Worm (Caenorhabditis elegans) whole organism, L2 larva: ENCODE results near the gene div-1.
A peak's percentile ranks its signal among the peaks of the same experiment; 100 is the strongest.
"Not testable (repeated sequence)": the region's sequence is repeated elsewhere in the genome, so short reads cannot be mapped to it uniquely, and the experiment has no call there.

ENCODE experiments used
- C34F6.9 ChIP-seq: fragments of 150-350 bp; optimal IDR thresholded peaks from 2 replicates; lab custom pipeline; 2014; ENCODE audit warnings: missing biosample characterization, missing genetic modification characterization
- F13H6.1 ChIP-seq: sonication (generic microtip); optimal IDR thresholded peaks from 2 replicates; lab custom pipeline; 2016; ENCODE audit warnings: missing genetic modification characterization, missing compliant biosample characterization
- R02D3.7 ChIP-seq: fragments of 150-350 bp; optimal IDR thresholded peaks from 2 replicates; lab custom pipeline; 2014; ENCODE audit warnings: missing biosample characterization, missing genetic modification characterization
- Y55F3AM.14 ChIP-seq: fragments of 200-800 bp; sonication (Bioruptor generic); optimal IDR thresholded peaks from 2 replicates; lab custom pipeline; 2018; ENCODE audit warnings: mild to moderate bottlenecking, missing genetic modification characterization, missing compliant biosample characterization
- ZK546.5 ChIP-seq: sonication (generic microtip); optimal IDR thresholded peaks from 2 replicates; lab custom pipeline; 2017; ENCODE audit warnings: missing biosample characterization, missing genetic modification characterization
- alr-1 ChIP-seq: fragments of 150-350 bp; optimal IDR thresholded peaks from 2 replicates; lab custom pipeline; 2014; ENCODE audit warnings: missing biosample characterization, missing genetic modification characterization
- aly-2 ChIP-seq: fragments of 150-350 bp; optimal IDR thresholded peaks from 2 replicates; lab custom pipeline; 2014; ENCODE audit warnings: missing biosample characterization, missing genetic modification characterization
- ama-1 ChIP-seq: fragments of 150-350 bp; optimal IDR thresholded peaks from 2 replicates; lab custom pipeline; 2018; ENCODE audit warnings: inconsistent platforms
- blmp-1 ChIP-seq: sonication (generic microtip); optimal IDR thresholded peaks from 2 replicates; lab custom pipeline; 2017; ENCODE audit warnings: missing genetic modification characterization, mild to moderate bottlenecking, missing compliant biosample characterization, antibody characterized with exemption, moderate library complexity; ENCODE audit not compliant: insufficient read depth
- ceh-16 ChIP-seq: fragments of 150-350 bp; optimal IDR thresholded peaks from 2 replicates; lab custom pipeline; 2014; ENCODE audit warnings: missing biosample characterization, missing genetic modification characterization
- ceh-82 ChIP-seq: fragments of 150-350 bp; optimal IDR thresholded peaks from 2 replicates; lab custom pipeline; 2014; ENCODE audit warnings: missing biosample characterization, missing genetic modification characterization
- crh-2 ChIP-seq: sonication (generic microtip); optimal IDR thresholded peaks from 2 replicates; lab custom pipeline; 2017; ENCODE audit warnings: missing biosample characterization, missing genetic modification characterization
- dmd-4 ChIP-seq: sonication (generic microtip); optimal IDR thresholded peaks from 2 replicates; lab custom pipeline; 2017; ENCODE audit warnings: missing biosample characterization, missing genetic modification characterization
- egl-27 ChIP-seq: sonication (generic microtip); optimal IDR thresholded peaks from 3 replicates; lab custom pipeline; 2017; ENCODE audit warnings: missing biosample characterization, missing genetic modification reagents, missing genetic modification characterization
- elt-1 ChIP-seq: fragments of 150-350 bp; optimal IDR thresholded peaks from 2 replicates; lab custom pipeline; 2014; ENCODE audit warnings: missing biosample characterization, missing genetic modification characterization
- elt-3 ChIP-seq: sonication (generic microtip); optimal IDR thresholded peaks from 2 replicates; lab custom pipeline; 2017; ENCODE audit warnings: missing biosample characterization, missing genetic modification characterization
- fos-1 ChIP-seq: fragments of 150-350 bp; optimal IDR thresholded peaks from 2 replicates; lab custom pipeline; 2014; ENCODE audit warnings: missing biosample characterization, missing genetic modification characterization
- gmeb-1 ChIP-seq: fragments of 150-350 bp; optimal IDR thresholded peaks from 2 replicates; lab custom pipeline; 2014; ENCODE audit warnings: missing biosample characterization, missing genetic modification characterization
- lin-11 ChIP-seq: fragments of 150-350 bp; sonication (generic microtip); optimal IDR thresholded peaks from 2 replicates; lab custom pipeline; 2014; ENCODE audit warnings: missing biosample characterization, missing genetic modification characterization, inconsistent platforms, mixed read lengths
- lin-13 ChIP-seq: fragments of 150-350 bp; optimal IDR thresholded peaks from 2 replicates; lab custom pipeline; 2014; ENCODE audit warnings: missing biosample characterization, missing genetic modification reagents, missing genetic modification characterization
- lin-39 ChIP-seq: fragments of 150-350 bp; optimal IDR thresholded peaks from 2 replicates; lab custom pipeline; 2014; ENCODE audit warnings: missing biosample characterization, missing genetic modification reagents, missing genetic modification characterization
- lsy-2 ChIP-seq, 2 experiments: fragments of 150-350 bp in 1 of 2; sonication (generic microtip) in 1 of 2; optimal IDR thresholded peaks; 2 replicates each; lab custom pipeline; 2014 to 2017; ENCODE audit warnings: missing biosample characterization in 2 of 2, missing genetic modification characterization in 2 of 2
- mab-5 ChIP-seq: fragments of 150-350 bp; optimal IDR thresholded peaks from 2 replicates; lab custom pipeline; 2014; ENCODE audit warnings: missing biosample characterization, missing genetic modification characterization
- mbf-1 ChIP-seq: sonication (generic microtip); optimal IDR thresholded peaks from 2 replicates; lab custom pipeline; 2017; ENCODE audit warnings: missing biosample characterization, missing genetic modification characterization
- mdl-1 ChIP-seq, 2 experiments: fragments of 150-350 bp in 1 of 2; sonication (generic microtip) in 1 of 2; optimal IDR thresholded peaks; 2 replicates each; lab custom pipeline; 2017; ENCODE audit warnings: missing biosample characterization in 2 of 2, missing genetic modification characterization in 2 of 2
- nhr-10 ChIP-seq: sonication (generic microtip); optimal IDR thresholded peaks from 2 replicates; lab custom pipeline; 2017; ENCODE audit warnings: missing biosample characterization, missing genetic modification characterization
- nhr-11 ChIP-seq: fragments of 150-350 bp; optimal IDR thresholded peaks from 2 replicates; lab custom pipeline; 2014; ENCODE audit warnings: missing biosample characterization, missing genetic modification characterization
- nhr-12 ChIP-seq: fragments of 150-350 bp; optimal IDR thresholded peaks from 2 replicates; lab custom pipeline; 2014; ENCODE audit warnings: missing biosample characterization, missing genetic modification characterization
- nhr-129 ChIP-seq: fragments of 150-350 bp; optimal IDR thresholded peaks from 2 replicates; lab custom pipeline; 2014; ENCODE audit warnings: missing biosample characterization, missing genetic modification characterization
- nhr-21 ChIP-seq: fragments of 150-350 bp; optimal IDR thresholded peaks from 2 replicates; lab custom pipeline; 2014; ENCODE audit warnings: missing biosample characterization, missing genetic modification characterization
- nhr-23 ChIP-seq: fragments of 150-350 bp; optimal IDR thresholded peaks from 2 replicates; lab custom pipeline; 2014; ENCODE audit warnings: missing biosample characterization, missing genetic modification reagents, missing genetic modification characterization
- nhr-237 ChIP-seq: fragments of 150-350 bp; optimal IDR thresholded peaks from 2 replicates; lab custom pipeline; 2014; ENCODE audit warnings: missing biosample characterization, missing genetic modification characterization
- nhr-25 ChIP-seq: fragments of 150-350 bp; sonication (generic microtip); optimal IDR thresholded peaks from 3 replicates; lab custom pipeline; 2014; ENCODE audit warnings: missing biosample characterization, missing genetic modification characterization
- nhr-6 ChIP-seq: fragments of 150-350 bp; optimal IDR thresholded peaks from 2 replicates; lab custom pipeline; 2014; ENCODE audit warnings: missing biosample characterization, missing genetic modification characterization
- nhr-77 ChIP-seq: fragments of 150-350 bp; optimal IDR thresholded peaks from 2 replicates; lab custom pipeline; 2014; ENCODE audit warnings: missing biosample characterization, missing genetic modification characterization
- peb-1 ChIP-seq: fragments of 150-350 bp; optimal IDR thresholded peaks from 2 replicates; lab custom pipeline; 2014; ENCODE audit warnings: missing biosample characterization, missing genetic modification characterization
- sem-4 ChIP-seq: fragments of 150-350 bp; optimal IDR thresholded peaks from 2 replicates; lab custom pipeline; 2014; ENCODE audit warnings: missing biosample characterization, missing genetic modification reagents, missing genetic modification characterization
- skn-1 ChIP-seq: sonication (generic microtip); optimal IDR thresholded peaks from 2 replicates; lab custom pipeline; 2017; ENCODE audit warnings: missing biosample characterization, missing genetic modification characterization
- sma-3 ChIP-seq: sonication (generic microtip); optimal IDR thresholded peaks from 2 replicates; lab custom pipeline; 2016; ENCODE audit warnings: missing genetic modification reagents, missing genetic modification characterization, missing compliant biosample characterization
- sma-9 ChIP-seq, 2 experiments: fragments of 150-350 bp in 1 of 2; sonication (generic microtip) in 1 of 2; optimal IDR thresholded peaks; 2 replicates each; lab custom pipeline; 2014 to 2016; ENCODE audit warnings: missing genetic modification characterization in 2 of 2, mild to moderate bottlenecking in 1 of 2, missing biosample characterization in 1 of 2, missing compliant biosample characterization in 1 of 2, missing genetic modification reagents in 1 of 2, moderate library complexity in 1 of 2
- snpc-4 ChIP-seq: fragments of 150-350 bp; optimal IDR thresholded peaks from 2 replicates; lab custom pipeline; 2014; ENCODE audit warnings: missing biosample characterization, missing genetic modification characterization
- unc-39 ChIP-seq: fragments of 150-350 bp; optimal IDR thresholded peaks from 2 replicates; lab custom pipeline; 2014; ENCODE audit warnings: missing biosample characterization, missing genetic modification characterization
- unc-55 ChIP-seq: fragments of 150-350 bp; sonication (generic microtip); optimal IDR thresholded peaks from 3 replicates; lab custom pipeline; 2014; ENCODE audit warnings: missing biosample characterization, missing genetic modification reagents, missing genetic modification characterization
- unc-62 ChIP-seq: fragments of 150-350 bp; optimal IDR thresholded peaks from 2 replicates; lab custom pipeline; 2014; ENCODE audit warnings: missing biosample characterization, missing genetic modification reagents, missing genetic modification characterization
- zag-1 ChIP-seq: fragments of 150-350 bp; optimal IDR thresholded peaks from 2 replicates; lab custom pipeline; 2014; ENCODE audit warnings: missing biosample characterization, missing genetic modification characterization
- ztf-1 ChIP-seq: fragments of 200-800 bp; sonication (Bioruptor generic); conservative IDR thresholded peaks from 2 replicates; pipeline ENCODE4 v1.3.6; 2022; ENCODE audit warnings: missing genetic modification characterization, missing compliant biosample characterization
- ztf-11 ChIP-seq: sonication (generic microtip); optimal IDR thresholded peaks from 2 replicates; lab custom pipeline; 2017; ENCODE audit warnings: missing biosample characterization, missing genetic modification characterization
- ztf-4 ChIP-seq: fragments of 150-350 bp; optimal IDR thresholded peaks from 2 replicates; lab custom pipeline; 2014; ENCODE audit warnings: missing biosample characterization, missing genetic modification characterization

div-1 gene

ce11 chrIII:10231641-10232040, 16.7 kb downstream of the div-1 start:
- TF ChIP-seq alr-1 (tag; lab: Kevin White, UChicago) (no peak), elt-1 (tag; lab: Kevin White, UChicago) (no peak), unc-39 (tag; lab: Kevin White, UChicago) (no peak), ztf-11 (tag; lab: Kevin White, UChicago) (no peak), zag-1 (tag; lab: Kevin White, UChicago) (no peak), lin-13 (GFP tag; lab: Kevin White, UChicago) (no peak), mab-5 (tag; lab: Kevin White, UChicago) (no peak), blmp-1 (tag; lab: Kevin White, UChicago) (no peak), sma-3 (no peak)

DNA sequence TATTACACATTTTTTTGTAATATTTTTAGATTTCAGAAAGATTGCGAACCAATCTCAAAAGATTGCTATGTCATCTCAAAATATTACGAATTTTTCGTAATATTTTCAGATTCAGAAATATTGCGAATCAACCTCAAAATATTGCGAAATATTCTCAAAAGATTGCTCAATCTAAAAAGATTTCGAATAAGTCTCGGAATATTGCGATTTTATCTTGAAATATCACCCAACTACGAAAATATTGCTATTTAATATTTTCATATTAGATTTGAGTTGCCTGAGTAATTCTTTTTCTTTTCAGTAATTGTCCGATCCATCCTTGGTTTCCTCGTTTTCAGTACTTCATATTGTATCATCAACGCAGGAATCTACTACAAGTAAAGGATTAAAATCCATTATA, 26.5 kb downstream of the div-1 start, which contains the start of gene Y70G10A.4:
Gene Y70G10A.4, plus strand, starts transcription at position 301 of the 400 bp plus-strand sequence.
- TF ChIP-seq peb-1, mab-5, skn-1 (tag; lab: Kevin White, UChicago): not testable (repeated sequence)

- TF ChIP-seq nhr-10 (tag; lab: Kevin White, UChicago) = no peak
- no peak for TF ChIP-seq dmd-4 (tag; lab: Kevin White, UChicago)
- no peak for TF ChIP-seq nhr-77 (tag; lab: Kevin White, UChicago)
- peak; percentile 19 for TF ChIP-seq blmp-1 (tag; lab: Kevin White, UChicago)
- TF ChIP-seq ztf-1 (GFP tag; lab: Robert Waterston, UW) = no peak
- peak; percentile 91 for TF ChIP-seq gmeb-1 (tag; lab: Kevin White, UChicago)
- TF ChIP-seq lin-11 = peak; percentile 61
- TF ChIP-seq R02D3.7 = peak; percentile 5
- TF ChIP-seq C34F6.9 (tag; lab: Kevin White, UChicago) = peak; percentile 91
- peak; percentile 55 for TF ChIP-seq snpc-4 (tag; lab: Kevin White, UChicago)
- no peak for TF ChIP-seq elt-3 (tag; lab: Kevin White, UChicago)
- TF ChIP-seq lin-13 (GFP tag; lab: Kevin White, UChicago) = peak; percentile 90
- peak; percentile 60 for TF ChIP-seq nhr-6 (tag; lab: Kevin White, UChicago)
- no peak for TF ChIP-seq ztf-11 (tag; lab: Kevin White, UChicago)
- TF ChIP-seq nhr-129 (tag; lab: Kevin White, UChicago) = peak; percentile 65
- TF ChIP-seq unc-39 (tag; lab: Kevin White, UChicago) = no peak
- TF ChIP-seq nhr-23 (tag; lab: Kevin White, UChicago) = no peak
- peak; percentile 81 for TF ChIP-seq sma-3
- TF ChIP-seq fos-1 (tag; lab: Kevin White, UChicago) = peak; percentile 60
- TF ChIP-seq mbf-1 (tag; lab: Kevin White, UChicago) = no peak
- TF ChIP-seq unc-62 = no peak
- peak; percentile 31 for TF ChIP-seq ZK546.5 (tag; lab: Kevin White, UChicago)
- peak; percentile 66 for TF ChIP-seq F13H6.1
- peak; percentile 72 for TF ChIP-seq sem-4 (tag; lab: Kevin White, UChicago)
- TF ChIP-seq nhr-25 (tag; lab: Kevin White, UChicago) = peak; percentile 86
- TF ChIP-seq nhr-12 (tag; lab: Kevin White, UChicago) = no peak
- no peak for TF ChIP-seq nhr-237 (tag; lab: Kevin White, UChicago)
- peak; percentile 2 for TF ChIP-seq skn-1 (tag; lab: Kevin White, UChicago)
- no peak for TF ChIP-seq lin-39 (tag; lab: Kevin White, UChicago)
- no peak for TF ChIP-seq ceh-82 (tag; lab: Kevin White, UChicago)
- TF ChIP-seq unc-55 (GFP tag; lab: Kevin White, UChicago) = peak; percentile 98
- no peak for TF ChIP-seq aly-2 (tag; lab: Kevin White, UChicago)
- peak; percentile 97 to 99 for TF ChIP-seq lsy-2 (tag; optimal IDR thresholded peaks at IDR 0.05; lab: Kevin White, UChicago)
- no peak for TF ChIP-seq Y55F3AM.14 (GFP tag; lab: Kevin White, UChicago)
- peak; percentile 59 for TF ChIP-seq mab-5 (tag; lab: Kevin White, UChicago)
- no peak for TF ChIP-seq zag-1 (tag; lab: Kevin White, UChicago)
- no peak for TF ChIP-seq alr-1 (tag; lab: Kevin White, UChicago)
- no peak for TF ChIP-seq peb-1 (tag; lab: Kevin White, UChicago)
- no peak for TF ChIP-seq sma-9 (GFP tag; optimal IDR thresholded peaks at IDR 0.05; lab: Kevin White, UChicago)
- no peak for TF ChIP-seq sma-9 (tag; optimal IDR thresholded peaks at IDR 0.05; lab: Kevin White, UChicago)
- TF ChIP-seq ztf-4 = peak; percentile 1
- peak; percentile 74 for TF ChIP-seq nhr-21 (tag; lab: Kevin White, UChicago)
- TF ChIP-seq egl-27 = no peak
- peak in 1 of 2 experiments; percentile 54 for TF ChIP-seq mdl-1 (tag; optimal IDR thresholded peaks at IDR 0.05; lab: Kevin White, UChicago)
- TF ChIP-seq ama-1 (lab: Kevin White, UChicago) = peak; percentile 41
- TF ChIP-seq ceh-16 (tag; lab: Kevin White, UChicago) = peak; percentile 25
- TF ChIP-seq nhr-11 (tag; lab: Kevin White, UChicago) = no peak
- no peak for TF ChIP-seq elt-1 (tag; lab: Kevin White, UChicago)
- TF ChIP-seq crh-2 (tag; lab: Kevin White, UChicago) = peak; percentile 90
These were observed 29.8 kb downstream of the div-1 start, which contains the start of the genes rde-4 and cox-14 for ce11 chrIII:10218587-10218986. Gene rde-4 (minus strand): TSS chrIII:10218646. Gene cox-14 (plus strand): TSS chrIII:10218942.
